Fruit fly (Drosophila melanogaster): ENCODE measurements around the gene KFase.

KFase gene

dm6 chr2L:6470100-6470644 is 18.4 kb downstream of the KFase start:
- TF ChIP-seq Mio (GFP tag; optimal IDR thresholded peaks at IDR 0.05) (no peak), tai (GFP tag; optimal IDR thresholded peaks at IDR 0.05) (no peak), usp (GFP tag; optimal IDR thresholded peaks at IDR 0.05) (no peak), dsf (GFP tag; optimal IDR thresholded peaks at IDR 0.05; ENCODE audit: borderline replicate concordance) (no peak), Jra (GFP tag; optimal IDR thresholded peaks at IDR 0.05) (no peak), dmrt93B (GFP tag; optimal IDR thresholded peaks at IDR 0.05) (no peak), foxo (GFP tag; optimal IDR thresholded peaks at IDR 0.05) (no peak), sage (GFP tag; optimal IDR thresholded peaks at IDR 0.05) (no peak), Dfd (GFP tag; optimal IDR thresholded peaks at IDR 0.05) (no peak), Hr83 (GFP tag; optimal IDR thresholded peaks at IDR 0.05; ENCODE audit: poor library complexity, severe bottlenecking) (no peak), Dif (GFP tag; optimal IDR thresholded peaks at IDR 0.05; ENCODE audit: partially characterized antibody) (no peak), br (GFP tag; optimal IDR thresholded peaks at IDR 0.05) (no peak), rgr (GFP tag; optimal IDR thresholded peaks at IDR 0.05) (no peak), CrebA (GFP tag; optimal IDR thresholded peaks at IDR 0.05; ENCODE audit: borderline replicate concordance) (no peak), Rel (GFP tag; optimal IDR thresholded peaks at IDR 0.05) (no peak), Rel (tag; optimal IDR thresholded peaks at IDR 0.05) (no peak)

- TF ChIP-seq Rel (GFP tag; optimal IDR thresholded peaks at IDR 0.05) (no peak), Rel (tag; optimal IDR thresholded peaks at IDR 0.05) (peak; percentile 0), br (GFP tag; optimal IDR thresholded peaks at IDR 0.05) (no peak), Mio (GFP tag; optimal IDR thresholded peaks at IDR 0.05) (no peak), rgr (GFP tag; optimal IDR thresholded peaks at IDR 0.05) (peak; percentile 28), fru (GFP tag; optimal IDR thresholded peaks at IDR 0.05) (no peak), h (GFP tag; optimal IDR thresholded peaks at IDR 0.05) (peak; percentile 8), psq (GFP tag; optimal IDR thresholded peaks at IDR 0.05) (no peak), woc (GFP tag; optimal IDR thresholded peaks at IDR 0.05) (no peak), Abd-B (GFP tag; optimal IDR thresholded peaks at IDR 0.05) (no peak), dmrt93B (GFP tag; optimal IDR thresholded peaks at IDR 0.05) (no peak)
Observed at dm6 chr2L:6467509-6467908, 21.0 kb downstream of the KFase start, which contains the start of gene HemK1. Gene HemK1 (minus strand): TSS chr2L:6467698.

DNA sequence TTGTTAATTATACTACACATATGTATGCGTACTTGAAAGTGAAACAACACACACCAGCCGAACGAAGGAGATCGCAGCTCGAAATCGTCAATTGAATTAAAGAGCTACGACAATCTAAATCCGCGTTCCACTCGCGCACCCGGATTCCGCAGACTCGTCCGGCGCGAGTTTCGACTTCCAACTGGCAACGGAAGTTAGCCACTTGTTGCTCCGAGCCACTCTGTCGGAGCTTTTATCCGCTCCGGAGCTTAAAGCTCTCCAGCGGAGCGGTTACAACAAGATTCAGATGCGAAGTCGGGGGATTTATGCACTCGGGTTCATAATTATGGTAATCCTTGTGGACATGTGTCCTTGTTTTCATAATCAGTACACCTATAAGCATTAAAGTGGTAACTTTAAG is 23.1 kb downstream of the KFase start, which contains the start of gene Rchy1:
Rchy1 (minus strand) TSS at position 173 of the 400 bp plus-strand sequence.
- TF ChIP-seq rgr (GFP tag; optimal IDR thresholded peaks at IDR 0.05) = peak; percentile 49
- TF ChIP-seq OdsH (GFP tag; optimal IDR thresholded peaks at IDR 0.05) = no peak
- TF ChIP-seq h (GFP tag; optimal IDR thresholded peaks at IDR 0.05) = peak; percentile 35
- TF ChIP-seq Rel (GFP tag; optimal IDR thresholded peaks at IDR 0.05) = no peak
- peak; percentile 79 for TF ChIP-seq Rel (tag; optimal IDR thresholded peaks at IDR 0.05)
- no peak for TF ChIP-seq sv (GFP tag; optimal IDR thresholded peaks at IDR 0.05)
- peak; percentile 45 for TF ChIP-seq Hr83 (GFP tag; optimal IDR thresholded peaks at IDR 0.05; ENCODE audit: poor library complexity, severe bottlenecking)

dm6 chr2L:6464780-6465179 is 23.8 kb downstream of the KFase start:
- TF ChIP-seq Abd-B (GFP tag; optimal IDR thresholded peaks at IDR 0.05) (no peak), Sp1 (GFP tag; optimal IDR thresholded peaks at IDR 0.05) (peak; percentile 34), OdsH (GFP tag; optimal IDR thresholded peaks at IDR 0.05) (peak; percentile 51), brk (GFP tag; optimal IDR thresholded peaks at IDR 0.05) (peak; percentile 30), Hr83 (GFP tag; optimal IDR thresholded peaks at IDR 0.05; ENCODE audit: poor library complexity, severe bottlenecking) (peak; percentile 65), lola (GFP tag; optimal IDR thresholded peaks at IDR 0.05) (no peak), sv (GFP tag; optimal IDR thresholded peaks at IDR 0.05) (no peak), HLH106 (tag; optimal IDR thresholded peaks at IDR 0.05) (peak; percentile 16), CG9705 (GFP tag; optimal IDR thresholded peaks at IDR 0.05) (peak; percentile 27), br (GFP tag; optimal IDR thresholded peaks at IDR 0.05) (peak; percentile 18), h (GFP tag; optimal IDR thresholded peaks at IDR 0.05) (peak; percentile 51), rgr (GFP tag; optimal IDR thresholded peaks at IDR 0.05) (peak; percentile 41)

dm6 chr2L:6464270-6464669 is 24.3 kb downstream of the KFase start:
- TF ChIP-seq sv (GFP tag; optimal IDR thresholded peaks at IDR 0.05) = no peak
- no peak for TF ChIP-seq Jra (GFP tag; optimal IDR thresholded peaks at IDR 0.05)
- peak in 1 of 2 experiments; percentile 0 for TF ChIP-seq foxo (GFP tag; optimal IDR thresholded peaks at IDR 0.05)

dm6 chr2L:6463392-6463791 is 25.2 kb downstream of the KFase start:
- TF ChIP-seq br (GFP tag; optimal IDR thresholded peaks at IDR 0.05) (no peak), Mio (GFP tag; optimal IDR thresholded peaks at IDR 0.05) (no peak), dl (GFP tag; optimal IDR thresholded peaks at IDR 0.05; ENCODE audit: insufficient read depth in 1 of 2, partially characterized antibody in 2 of 2) (no peak), dmrt93B (GFP tag; optimal IDR thresholded peaks at IDR 0.05) (no peak), Jra (GFP tag; optimal IDR thresholded peaks at IDR 0.05) (no peak), CrebA (GFP tag; optimal IDR thresholded peaks at IDR 0.05; ENCODE audit: borderline replicate concordance) (no peak)
